Worm (Caenorhabditis elegans) whole organism, late embryonic: ENCODE data around the gene nimk-1.
"Not testable (repeated sequence)": the region's sequence is repeated elsewhere in the genome, so short reads cannot be mapped to it uniquely, and the experiment has no call there.

Experiments
- C38D4.7 ChIP-seq: fragments of 200-800 bp; sonication (Bioruptor generic); optimal IDR thresholded peaks from 2 replicates; lab custom pipeline; 2018; ENCODE audit warnings: mild to moderate bottlenecking, missing genetic modification characterization, moderate library complexity, missing compliant biosample characterization
- F13H6.1 ChIP-seq: sonication (generic microtip); optimal IDR thresholded peaks from 2 replicates; lab custom pipeline; 2016; ENCODE audit warnings: missing genetic modification characterization, missing compliant biosample characterization
- K02D7.2 ChIP-seq: sonication (generic microtip); optimal IDR thresholded peaks from 2 replicates; lab custom pipeline; 2017; ENCODE audit warnings: mild to moderate bottlenecking, missing genetic modification characterization, missing compliant biosample characterization
- T23F11.4 ChIP-seq: fragments of 200-800 bp; sonication (Bioruptor generic); optimal IDR thresholded peaks from 2 replicates; lab custom pipeline; 2018; ENCODE audit warnings: mild to moderate bottlenecking, missing genetic modification characterization, missing compliant biosample characterization
- ahr-1 ChIP-seq: sonication (generic microtip); optimal IDR thresholded peaks from 2 replicates; lab custom pipeline; 2016; ENCODE audit warnings: missing genetic modification characterization, missing compliant biosample characterization
- ama-1 ChIP-seq: fragments of 150-350 bp; optimal IDR thresholded peaks from 2 replicates; lab custom pipeline; 2014
- ceh-14 ChIP-seq: sonication (generic microtip); optimal IDR thresholded peaks from 2 replicates; lab custom pipeline; 2016; ENCODE audit warnings: missing genotype, missing genetic modification characterization, missing compliant biosample characterization
- ceh-19 ChIP-seq: fragments of 200-800 bp; sonication (Bioruptor generic); optimal IDR thresholded peaks from 2 replicates; lab custom pipeline; 2018; ENCODE audit warnings: mild to moderate bottlenecking, missing genetic modification characterization, missing compliant biosample characterization
- ceh-22 ChIP-seq: sonication (generic microtip); optimal IDR thresholded peaks from 2 replicates; lab custom pipeline; 2017; ENCODE audit warnings: missing biosample characterization, missing genetic modification characterization
- ceh-31 ChIP-seq: sonication (generic microtip); optimal IDR thresholded peaks from 2 replicates; lab custom pipeline; 2016; ENCODE audit warnings: missing genetic modification characterization, missing compliant biosample characterization
- dmd-4 ChIP-seq: sonication (generic microtip); optimal IDR thresholded peaks from 2 replicates; lab custom pipeline; 2016; ENCODE audit warnings: borderline replicate concordance, missing genetic modification characterization, missing compliant biosample characterization
- dve-1 ChIP-seq: sonication (generic microtip); optimal IDR thresholded peaks from 2 replicates; lab custom pipeline; 2017; ENCODE audit warnings: antibody characterized with exemption, mild to moderate bottlenecking, missing genetic modification characterization, missing compliant biosample characterization
- elt-4 ChIP-seq: sonication (generic microtip); optimal IDR thresholded peaks from 2 replicates; lab custom pipeline; 2016; ENCODE audit warnings: missing genetic modification characterization, missing compliant biosample characterization
- ets-4 ChIP-seq: sonication (generic microtip); optimal IDR thresholded peaks from 2 replicates; lab custom pipeline; 2016; ENCODE audit warnings: missing genetic modification characterization, missing compliant biosample characterization
- fax-1 ChIP-seq: sonication (generic microtip); optimal IDR thresholded peaks from 2 replicates; lab custom pipeline; 2016; ENCODE audit warnings: missing genotype, missing genetic modification characterization, missing compliant biosample characterization
- gmeb-2 ChIP-seq: sonication (generic microtip); optimal IDR thresholded peaks from 2 replicates; lab custom pipeline; 2016; ENCODE audit warnings: missing genetic modification characterization, inconsistent platforms, missing compliant biosample characterization
- hlh-15 ChIP-seq: sonication (generic microtip); optimal IDR thresholded peaks from 2 replicates; lab custom pipeline; 2016; ENCODE audit warnings: missing genetic modification characterization, missing compliant biosample characterization
- hlh-8 ChIP-seq: sonication (generic microtip); optimal IDR thresholded peaks from 2 replicates; lab custom pipeline; 2016; ENCODE audit warnings: missing genotype, missing genetic modification characterization, missing compliant biosample characterization
- lim-6 ChIP-seq: sonication (generic microtip); optimal IDR thresholded peaks from 2 replicates; lab custom pipeline; 2016; ENCODE audit warnings: missing genetic modification characterization, missing compliant biosample characterization
- mec-3 ChIP-seq: sonication (generic microtip); optimal IDR thresholded peaks from 2 replicates; lab custom pipeline; 2016; ENCODE audit warnings: borderline replicate concordance, missing genetic modification characterization, missing compliant biosample characterization
- nfya-1 ChIP-seq: sonication (generic microtip); optimal IDR thresholded peaks from 2 replicates; lab custom pipeline; 2017; ENCODE audit warnings: missing genetic modification characterization, mild to moderate bottlenecking, missing compliant biosample characterization, antibody characterized with exemption, moderate library complexity
- nhr-11 ChIP-seq: fragments of 150-350 bp; optimal IDR thresholded peaks from 2 replicates; lab custom pipeline; 2014; ENCODE audit warnings: missing biosample characterization, missing genetic modification characterization
- npax-4 ChIP-seq: sonication (generic microtip); optimal IDR thresholded peaks from 2 replicates; lab custom pipeline; 2016; ENCODE audit warnings: missing genetic modification characterization, missing compliant biosample characterization
- odd-2 ChIP-seq: sonication (generic microtip); optimal IDR thresholded peaks from 2 replicates; lab custom pipeline; 2017; ENCODE audit warnings: antibody characterized with exemption, mild to moderate bottlenecking, missing genetic modification characterization, missing compliant biosample characterization
- pag-3 ChIP-seq: sonication (generic microtip); optimal IDR thresholded peaks from 2 replicates; lab custom pipeline; 2016; ENCODE audit warnings: missing compliant biosample characterization, missing genetic modification characterization, borderline replicate concordance
- pax-1 ChIP-seq: fragments of 150-350 bp; optimal IDR thresholded peaks from 2 replicates; lab custom pipeline; 2014; ENCODE audit warnings: missing biosample characterization, missing genetic modification characterization
- pha-2 ChIP-seq: sonication (generic microtip); optimal IDR thresholded peaks from 2 replicates; lab custom pipeline; 2017; ENCODE audit warnings: mild to moderate bottlenecking, missing genetic modification characterization, missing compliant biosample characterization
- pros-1 ChIP-seq: fragments of 150-350 bp; optimal IDR thresholded peaks from 2 replicates; lab custom pipeline; 2014; ENCODE audit warnings: missing biosample characterization, missing genetic modification reagents, missing genetic modification characterization
- rnt-1 ChIP-seq: sonication (generic microtip); optimal IDR thresholded peaks from 2 replicates; lab custom pipeline; 2016; ENCODE audit warnings: missing genetic modification characterization, missing compliant biosample characterization
- sdc-2 ChIP-seq: sonication (generic microtip); optimal IDR thresholded peaks from 2 replicates; lab custom pipeline; 2016; ENCODE audit warnings: missing genotype, missing genetic modification characterization, missing compliant biosample characterization
- sox-2 ChIP-seq: fragments of 200-800 bp; sonication (Bioruptor generic); IDR thresholded peaks from 2 replicates; pipeline ENCODE4 v1.3.6; 2022; ENCODE audit warnings: missing genetic modification reagents, missing genetic modification characterization, missing compliant biosample characterization
- sox-4 ChIP-seq: sonication (generic microtip); optimal IDR thresholded peaks from 2 replicates; lab custom pipeline; 2017; ENCODE audit warnings: mild to moderate bottlenecking, missing genetic modification characterization, inconsistent platforms, missing compliant biosample characterization
- syd-9 ChIP-seq: sonication (generic microtip); optimal IDR thresholded peaks from 2 replicates; lab custom pipeline; 2016; ENCODE audit warnings: mild to moderate bottlenecking, missing genetic modification characterization, moderate library complexity, missing compliant biosample characterization
- tbx-2 ChIP-seq: sonication (generic microtip); optimal IDR thresholded peaks from 2 replicates; lab custom pipeline; 2016; ENCODE audit warnings: missing genetic modification characterization, missing compliant biosample characterization
- tbx-7 ChIP-seq: sonication (generic microtip); optimal IDR thresholded peaks from 2 replicates; lab custom pipeline; 2016; ENCODE audit warnings: missing genotype, missing genetic modification characterization, missing compliant biosample characterization
- unc-42 ChIP-seq: sonication (generic microtip); optimal IDR thresholded peaks from 2 replicates; lab custom pipeline; 2016; ENCODE audit warnings: missing genotype, missing genetic modification characterization, missing compliant biosample characterization
- zip-5 ChIP-seq: sonication (generic microtip); optimal IDR thresholded peaks from 2 replicates; lab custom pipeline; 2016; ENCODE audit warnings: missing genetic modification characterization, missing compliant biosample characterization

Gene nimk-1

DNA sequence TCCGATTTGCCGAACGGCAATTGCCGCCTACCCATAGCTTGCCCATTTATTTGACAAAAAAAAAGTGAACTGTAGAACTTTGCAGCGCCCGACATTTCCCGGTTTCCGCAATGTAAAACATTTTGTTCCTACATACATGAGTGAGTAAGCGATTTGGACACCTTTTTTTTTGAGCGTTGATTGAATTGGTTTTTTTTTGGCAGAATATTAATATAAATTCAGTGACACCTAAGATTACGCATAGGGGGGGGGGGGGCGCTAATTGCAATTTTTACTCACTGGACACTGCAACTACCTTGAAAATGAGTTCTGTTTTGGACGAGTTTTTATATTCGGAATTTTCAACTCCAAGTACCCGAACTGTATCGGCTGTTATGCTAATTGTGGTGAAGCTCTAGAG is 10.0 kb upstream of the nimk-1 start, which contains the start of gene srx-118:
TSS of gene srx-118 (plus strand) at position 301 of the 400 bp plus-strand sequence.
- no peak for TF ChIP-seq pag-3
- TF ChIP-seq pros-1 (tag; lab: Kevin White, UChicago): no peak
- no peak for TF ChIP-seq hlh-8 (tag; lab: Kevin White, UChicago)
- no peak for TF ChIP-seq tbx-7 (tag; lab: Kevin White, UChicago)
- no peak for TF ChIP-seq mec-3 (tag; lab: Kevin White, UChicago)
- TF ChIP-seq pha-2 (tag; lab: Kevin White, UChicago): no peak
- TF ChIP-seq dve-1 (tag; lab: Kevin White, UChicago): no peak
- TF ChIP-seq tbx-2 (tag; lab: Kevin White, UChicago): no peak
- TF ChIP-seq nfya-1 (tag; lab: Kevin White, UChicago): no peak
- no peak for TF ChIP-seq F13H6.1 (tag; lab: Kevin White, UChicago)
- no peak for TF ChIP-seq C38D4.7 (GFP tag; lab: Kevin White, UChicago)
- TF ChIP-seq dmd-4 (tag; lab: Kevin White, UChicago): no peak
- TF ChIP-seq hlh-15: no peak
- TF ChIP-seq ceh-31 (tag; lab: Kevin White, UChicago): no peak
- TF ChIP-seq ets-4: no peak
- no peak for TF ChIP-seq odd-2 (tag; lab: Kevin White, UChicago)
- TF ChIP-seq gmeb-2: no peak
- no peak for TF ChIP-seq rnt-1 (tag; lab: Kevin White, UChicago)

DNA sequence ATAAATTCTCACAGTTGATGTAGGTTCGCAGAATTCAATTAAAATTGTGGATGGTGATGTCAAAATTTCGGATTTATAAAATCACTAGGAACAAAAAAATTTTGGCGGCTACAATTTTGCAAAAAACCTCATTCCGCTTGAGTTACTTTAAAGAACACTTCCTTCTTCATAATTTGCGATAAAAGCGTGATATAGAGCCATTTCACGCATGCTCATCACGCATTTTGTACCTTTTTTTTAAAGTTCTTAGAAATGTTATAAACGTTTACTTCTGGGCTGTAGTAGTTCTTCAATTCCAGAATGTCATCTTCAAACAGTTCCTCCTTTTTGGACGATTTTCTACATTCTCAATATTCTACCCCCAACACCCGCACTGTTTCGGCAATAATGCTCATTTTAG is 7.6 kb upstream of the nimk-1 start, which contains the start of gene srx-119:
TSS of gene srx-119 (plus strand) at position 301 of the 400 bp plus-strand sequence.
- TF ChIP-seq zip-5: no peak
- no peak for TF ChIP-seq nhr-11
- no peak for TF ChIP-seq sdc-2 (tag; lab: Kevin White, UChicago)
- TF ChIP-seq tbx-7 (tag; lab: Kevin White, UChicago): no peak
- no peak for TF ChIP-seq pax-1 (tag; lab: Kevin White, UChicago)

ce11 chrII:12530958-12531357 is 4.6 kb upstream of the nimk-1 start, which contains the start of gene srx-120:
Gene srx-120 (plus strand): TSS chrII:12531258.
- TF ChIP-seq sox-4 (tag; lab: Kevin White, UChicago) (no peak), ceh-19 (no peak), npax-4 (tag; lab: Kevin White, UChicago) (no peak), ceh-14 (no peak), ceh-22 (tag; lab: Kevin White, UChicago) (no peak), pax-1 (tag; lab: Kevin White, UChicago) (no peak), unc-42 (no peak), fax-1 (no peak), sox-2 (GFP tag; lab: Robert Waterston, UW) (no peak), lim-6 (tag; lab: Kevin White, UChicago) (no peak), T23F11.4 (GFP tag; lab: Kevin White, UChicago) (no peak), dve-1 (tag; lab: Kevin White, UChicago) (no peak), ama-1 (lab: Kevin White, UChicago) (no peak), syd-9 (tag; lab: Kevin White, UChicago) (no peak), ahr-1 (no peak), nfya-1 (tag; lab: Kevin White, UChicago) (no peak), F13H6.1 (tag; lab: Kevin White, UChicago) (no peak)

- not testable (repeated sequence) for TF ChIP-seq mec-3 (tag; lab: Kevin White, UChicago); elt-4; K02D7.2 (tag; lab: Kevin White, UChicago)
Measured at ce11 chrII:12536203-12536602, 650 bp downstream of the nimk-1 start, which contains the start of gene F49C5.3. Gene F49C5.3 (plus strand): TSS chrII:12536503.
